Worm (Caenorhabditis elegans) whole organism, L3 larva: ENCODE measurements around the gene lron-4.

Source experiments
- R02D3.7 ChIP-seq: fragments of 150-350 bp; optimal IDR thresholded peaks from 2 replicates; lab custom pipeline; 2014; ENCODE audit warnings: missing biosample characterization, missing genetic modification characterization
- ZK546.5 ChIP-seq: sonication (generic microtip); optimal IDR thresholded peaks from 2 replicates; lab custom pipeline; 2017; ENCODE audit warnings: missing biosample characterization, missing genetic modification characterization
- aly-2 ChIP-seq: fragments of 150-350 bp; optimal IDR thresholded peaks from 2 replicates; lab custom pipeline; 2014; ENCODE audit warnings: missing biosample characterization, missing genetic modification characterization
- ama-1 ChIP-seq: fragments of 150-350 bp; optimal IDR thresholded peaks from 2 replicates; lab custom pipeline; 2018
- ceh-16 ChIP-seq: sonication (generic microtip); optimal IDR thresholded peaks from 2 replicates; lab custom pipeline; 2017; ENCODE audit warnings: missing biosample characterization, missing genetic modification characterization
- ceh-28 ChIP-seq: fragments of 150-350 bp; optimal IDR thresholded peaks from 2 replicates; lab custom pipeline; 2014; ENCODE audit warnings: missing biosample characterization, missing genetic modification reagents, missing genetic modification characterization
- ceh-9 ChIP-seq: sonication (generic microtip); optimal IDR thresholded peaks from 2 replicates; lab custom pipeline; 2018; ENCODE audit warnings: missing biosample characterization, missing genetic modification characterization
- egl-27 ChIP-seq: sonication (generic microtip); optimal IDR thresholded peaks from 4 replicates; lab custom pipeline; 2017; ENCODE audit warnings: missing biosample characterization, missing genetic modification reagents, missing genetic modification characterization
- egl-5 ChIP-seq: fragments of 150-350 bp; optimal IDR thresholded peaks from 2 replicates; lab custom pipeline; 2017; ENCODE audit warnings: missing biosample characterization, missing genetic modification reagents, missing genetic modification characterization, inconsistent platforms
- elt-1 ChIP-seq: fragments of 150-350 bp; optimal IDR thresholded peaks from 2 replicates; lab custom pipeline; 2014; ENCODE audit warnings: missing biosample characterization, missing genetic modification characterization
- elt-2 ChIP-seq: sonication (generic microtip); optimal IDR thresholded peaks from 2 replicates; lab custom pipeline; 2016; ENCODE audit warnings: missing genetic modification reagents, mild to moderate bottlenecking, missing genetic modification characterization, missing compliant biosample characterization
- elt-3 ChIP-seq, 3 experiments: fragments of 150-350 bp in 1 of 3; sonication (generic microtip) in 2 of 3; optimal IDR thresholded peaks; 2 replicates in 2 of 3; 4 replicates in 1 of 3; lab custom pipeline; 2014 to 2017; ENCODE audit warnings: missing biosample characterization in 3 of 3, missing genetic modification characterization in 3 of 3
- eor-1 ChIP-seq, 2 experiments: fragments of 150-350 bp; optimal IDR thresholded peaks; 2 replicates each; lab custom pipeline; 2014 to 2018; ENCODE audit warnings: missing biosample characterization in 2 of 2, missing genetic modification characterization in 2 of 2
- fkh-10 ChIP-seq: sonication (generic microtip); optimal IDR thresholded peaks from 2 replicates; lab custom pipeline; 2017; ENCODE audit warnings: missing biosample characterization, missing genetic modification reagents, missing genetic modification characterization
- fkh-2 ChIP-seq: fragments of 150-350 bp; optimal IDR thresholded peaks from 2 replicates; lab custom pipeline; 2014; ENCODE audit warnings: missing biosample characterization, missing genetic modification reagents, missing genetic modification characterization
- fos-1 ChIP-seq: fragments of 150-350 bp; optimal IDR thresholded peaks from 2 replicates; lab custom pipeline; 2014; ENCODE audit warnings: missing biosample characterization, missing genetic modification characterization
- hmg-11 ChIP-seq: sonication (generic microtip); optimal IDR thresholded peaks from 2 replicates; lab custom pipeline; 2016; ENCODE audit warnings: missing genetic modification characterization, missing compliant biosample characterization
- jun-1 ChIP-seq: fragments of 150-350 bp; optimal IDR thresholded peaks from 2 replicates; lab custom pipeline; 2014; ENCODE audit warnings: missing biosample characterization, missing genetic modification reagents, missing genetic modification characterization
- lin-15B ChIP-seq: fragments of 150-350 bp; optimal IDR thresholded peaks from 2 replicates; lab custom pipeline; 2014; ENCODE audit warnings: missing biosample characterization, missing genetic modification characterization
- lin-39 ChIP-seq: fragments of 150-350 bp; optimal IDR thresholded peaks from 2 replicates; lab custom pipeline; 2018; ENCODE audit warnings: missing biosample characterization, missing genetic modification reagents, missing genetic modification characterization
- lsy-12 ChIP-seq: sonication (generic microtip); optimal IDR thresholded peaks from 2 replicates; lab custom pipeline; 2016; ENCODE audit warnings: mild to moderate bottlenecking, missing genetic modification characterization, missing compliant biosample characterization
- mdl-1 ChIP-seq: fragments of 150-350 bp; optimal IDR thresholded peaks from 2 replicates; lab custom pipeline; 2014; ENCODE audit warnings: missing biosample characterization, missing genetic modification characterization
- mml-1 ChIP-seq: fragments of 150-350 bp; sonication (generic microtip); optimal IDR thresholded peaks from 3 replicates; lab custom pipeline; 2014; ENCODE audit warnings: missing biosample characterization, missing genetic modification characterization
- nfya-1 ChIP-seq: sonication (generic microtip); optimal IDR thresholded peaks from 2 replicates; lab custom pipeline; 2017; ENCODE audit warnings: missing genetic modification characterization, mild to moderate bottlenecking, missing compliant biosample characterization, antibody characterized with exemption, moderate library complexity; ENCODE audit not compliant: insufficient read depth
- nhr-12 ChIP-seq: fragments of 150-350 bp; optimal IDR thresholded peaks from 2 replicates; lab custom pipeline; 2014; ENCODE audit warnings: missing biosample characterization, missing genetic modification characterization
- nhr-23 ChIP-seq: fragments of 150-350 bp; optimal IDR thresholded peaks from 2 replicates; lab custom pipeline; 2014; ENCODE audit warnings: missing biosample characterization, missing genetic modification reagents, missing genetic modification characterization
- nhr-237 ChIP-seq: fragments of 150-350 bp; optimal IDR thresholded peaks from 2 replicates; lab custom pipeline; 2014; ENCODE audit warnings: missing biosample characterization, missing genetic modification characterization
- nhr-25 ChIP-seq: sonication (generic microtip); optimal IDR thresholded peaks from 2 replicates; lab custom pipeline; 2017; ENCODE audit warnings: missing biosample characterization, missing genetic modification characterization
- nhr-67 ChIP-seq: fragments of 150-350 bp; optimal IDR thresholded peaks from 2 replicates; lab custom pipeline; 2014; ENCODE audit warnings: missing biosample characterization, missing genetic modification characterization
- nhr-76 ChIP-seq: fragments of 150-350 bp; sonication (generic microtip); optimal IDR thresholded peaks from 5 replicates; lab custom pipeline; 2014; ENCODE audit warnings: missing biosample characterization, missing genetic modification characterization
- pha-4 ChIP-seq: fragments of 150-350 bp; optimal IDR thresholded peaks from 2 replicates; lab custom pipeline; 2014; ENCODE audit warnings: missing biosample characterization, missing genetic modification reagents, missing genetic modification characterization
- pqm-1 ChIP-seq: fragments of 150-350 bp; optimal IDR thresholded peaks from 2 replicates; lab custom pipeline; 2017; ENCODE audit warnings: missing biosample characterization, missing genetic modification characterization, inconsistent platforms
- sea-2 ChIP-seq: fragments of 150-350 bp; sonication (generic microtip); optimal IDR thresholded peaks from 4 replicates; lab custom pipeline; 2014; ENCODE audit warnings: missing biosample characterization, missing genetic modification reagents, missing genetic modification characterization
- skn-1 ChIP-seq: fragments of 150-350 bp; optimal IDR thresholded peaks from 2 replicates; lab custom pipeline; 2014; ENCODE audit warnings: missing biosample characterization, missing genetic modification characterization
- snpc-4 ChIP-seq: fragments of 150-350 bp; optimal IDR thresholded peaks from 2 replicates; lab custom pipeline; 2014; ENCODE audit warnings: missing biosample characterization, missing genetic modification characterization
- tbx-2 ChIP-seq: sonication (generic microtip); optimal IDR thresholded peaks from 2 replicates; lab custom pipeline; 2016; ENCODE audit warnings: mild to moderate bottlenecking, missing genetic modification characterization, missing compliant biosample characterization
- unc-39 ChIP-seq: sonication (generic microtip); optimal IDR thresholded peaks from 4 replicates; lab custom pipeline; 2017; ENCODE audit warnings: missing biosample characterization, missing genetic modification characterization
- unc-62 ChIP-seq: fragments of 150-350 bp; sonication (generic microtip); optimal IDR thresholded peaks from 4 replicates; lab custom pipeline; 2014; ENCODE audit warnings: missing biosample characterization, missing genetic modification reagents, missing genetic modification characterization
- zag-1 ChIP-seq: fragments of 150-350 bp; optimal IDR thresholded peaks from 2 replicates; lab custom pipeline; 2014; ENCODE audit warnings: missing biosample characterization, missing genetic modification characterization
- ztf-11 ChIP-seq: fragments of 150-350 bp; optimal IDR thresholded peaks from 2 replicates; lab custom pipeline; 2014; ENCODE audit warnings: missing biosample characterization, missing genetic modification characterization
- ztf-4 ChIP-seq: fragments of 150-350 bp; optimal IDR thresholded peaks from 2 replicates; lab custom pipeline; 2014; ENCODE audit warnings: missing biosample characterization, missing genetic modification characterization

lron-4 gene

DNA sequence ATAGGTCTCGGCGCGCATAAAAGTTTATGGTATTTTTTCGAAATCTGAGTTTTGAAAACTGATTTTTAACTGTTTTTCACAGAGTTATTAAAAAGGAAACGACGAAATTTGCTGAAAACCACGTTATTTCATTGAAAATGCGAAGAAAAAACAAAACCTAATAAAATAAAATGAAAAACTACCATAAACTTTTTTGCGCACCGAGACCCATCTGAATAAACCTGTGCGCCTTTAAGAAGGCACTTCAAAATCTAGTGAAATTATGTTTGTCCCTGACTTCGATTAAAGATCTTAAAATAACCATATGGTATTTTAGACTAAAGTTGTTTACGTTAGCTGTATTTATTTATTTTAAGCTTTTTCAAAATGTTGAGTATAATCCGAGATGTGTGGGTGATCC is 15.8 kb upstream of the lron-4 start:
- TF ChIP-seq nhr-25 (tag; lab: Kevin White, UChicago), result no peak
- TF ChIP-seq aly-2 (tag; lab: Kevin White, UChicago), result no peak
- TF ChIP-seq tbx-2 (tag; lab: Kevin White, UChicago), result no peak
- TF ChIP-seq pha-4 (tag; lab: Kevin White, UChicago), result no peak
- TF ChIP-seq mml-1 (tag; lab: Kevin White, UChicago), result no peak
- TF ChIP-seq hmg-11, result no peak
- no peak for TF ChIP-seq mdl-1 (tag; lab: Kevin White, UChicago)
- no peak for TF ChIP-seq nhr-237 (tag; lab: Kevin White, UChicago)
- no peak for TF ChIP-seq nhr-12 (tag; lab: Kevin White, UChicago)
- TF ChIP-seq lsy-12 (tag; lab: Kevin White, UChicago), result no peak
- TF ChIP-seq nhr-76 (tag; lab: Kevin White, UChicago), result no peak
- no peak for TF ChIP-seq zag-1
- TF ChIP-seq ama-1 (lab: Kevin White, UChicago), result no peak
- no peak for TF ChIP-seq egl-27 (tag; lab: Kevin White, UChicago)
- no peak for TF ChIP-seq nfya-1 (tag; lab: Kevin White, UChicago)

DNA sequence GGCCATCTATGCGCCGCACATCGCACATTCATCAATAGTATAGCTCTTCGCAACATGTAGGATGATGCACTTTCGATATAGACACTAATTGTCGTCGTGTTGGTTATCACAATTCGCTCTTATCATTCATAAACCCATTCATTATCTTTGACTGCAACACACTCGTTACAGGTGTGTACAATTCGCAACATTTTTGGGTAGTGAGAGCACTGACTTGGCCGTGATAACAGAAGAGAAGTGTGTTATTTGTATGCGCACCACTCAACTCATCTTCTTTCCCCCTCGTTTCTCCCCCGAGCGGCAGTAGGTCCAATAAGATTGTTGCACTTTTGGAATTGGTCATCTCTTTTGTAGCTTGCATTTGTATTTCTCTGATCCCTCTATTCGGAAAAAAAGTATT is 15.3 kb upstream of the lron-4 start:
- no peak for TF ChIP-seq aly-2 (tag; lab: Kevin White, UChicago)
- TF ChIP-seq elt-2, result peak; percentile 93
- no peak for TF ChIP-seq mdl-1 (tag; lab: Kevin White, UChicago)
- no peak for TF ChIP-seq ceh-28 (tag; lab: Kevin White, UChicago)
- no peak for TF ChIP-seq R02D3.7 (tag; lab: Kevin White, UChicago)
- TF ChIP-seq elt-1 (tag; lab: Kevin White, UChicago), result no peak
- no peak for TF ChIP-seq lin-15B (tag; lab: Kevin White, UChicago)
- TF ChIP-seq eor-1 (tag; optimal IDR thresholded peaks at IDR 0.05; lab: Kevin White, UChicago), result no peak
- TF ChIP-seq pqm-1, result peak; percentile 95
- TF ChIP-seq skn-1, result no peak
- peak; percentile 23 for TF ChIP-seq lin-39
- TF ChIP-seq jun-1, result peak; percentile 65
- no peak for TF ChIP-seq nhr-23
- TF ChIP-seq ama-1 (lab: Kevin White, UChicago), result no peak
- TF ChIP-seq snpc-4, result no peak
- peak; percentile 4 for TF ChIP-seq nfya-1 (tag; lab: Kevin White, UChicago)
- no peak for TF ChIP-seq ZK546.5 (tag; lab: Kevin White, UChicago)
- peak; percentile 82 for TF ChIP-seq pha-4 (tag; lab: Kevin White, UChicago)

DNA sequence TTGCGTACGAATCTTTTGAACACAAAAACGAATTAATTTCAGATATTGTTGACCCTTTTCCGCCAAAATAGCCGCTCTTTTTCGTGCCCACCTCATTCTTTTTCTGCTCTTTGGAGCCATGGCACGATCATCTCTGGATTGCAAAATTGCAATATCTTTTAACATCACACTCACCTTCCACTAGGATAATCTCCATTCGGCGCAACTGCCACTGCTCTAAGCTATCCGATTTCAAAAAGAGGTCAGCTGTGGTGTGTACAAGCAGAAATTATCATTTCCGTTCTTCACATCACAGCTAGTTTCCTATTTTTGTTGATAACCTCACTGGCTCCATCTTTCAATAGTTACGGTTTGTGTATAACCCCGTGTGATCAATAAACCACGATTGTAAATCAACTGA is 14.7 kb upstream of the lron-4 start:
- TF ChIP-seq lsy-12 (tag; lab: Kevin White, UChicago) (no peak), nfya-1 (tag; lab: Kevin White, UChicago) (no peak), mml-1 (tag; lab: Kevin White, UChicago) (no peak), ZK546.5 (tag; lab: Kevin White, UChicago) (no peak), fos-1 (tag; lab: Kevin White, UChicago) (no peak), ztf-11 (no peak), unc-62 (GFP tag; lab: Kevin White, UChicago) (no peak), pqm-1 (no peak), snpc-4 (no peak)

DNA sequence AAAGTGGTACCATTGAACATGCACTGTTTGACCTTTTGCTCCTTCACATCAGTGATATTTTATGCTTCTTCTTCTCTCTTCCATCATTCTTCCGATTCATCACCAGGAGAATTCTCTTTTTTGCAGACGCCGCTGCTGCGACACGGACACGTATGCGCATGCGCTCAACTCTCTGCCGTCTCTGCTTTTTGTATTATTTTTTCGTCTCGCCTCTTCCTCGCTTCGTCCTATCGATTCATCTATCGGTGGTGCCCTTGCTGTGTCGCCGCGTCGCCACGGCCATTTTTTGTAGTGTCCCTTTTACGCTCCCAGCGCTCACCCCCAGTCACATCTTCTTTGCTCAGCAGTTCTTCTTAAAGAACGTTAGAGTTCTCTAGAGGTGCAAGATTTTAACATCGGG is 14.2 kb upstream of the lron-4 start:
- TF ChIP-seq ztf-4 (tag; lab: Kevin White, UChicago) (no peak), unc-62 (GFP tag; lab: Kevin White, UChicago) (peak; percentile 31), egl-5 (no peak), lin-15B (tag; lab: Kevin White, UChicago) (peak; percentile 20), nhr-23 (no peak), hmg-11 (no peak), fkh-10 (GFP tag; lab: Kevin White, UChicago) (peak; percentile 30), mdl-1 (tag; lab: Kevin White, UChicago) (peak; percentile 9), nhr-67 (tag; lab: Kevin White, UChicago) (no peak), unc-39 (no peak), snpc-4 (peak; percentile 63), nfya-1 (tag; lab: Kevin White, UChicago) (peak; percentile 83), lin-39 (peak; percentile 88), sea-2 (GFP tag; lab: Kevin White, UChicago) (no peak), nhr-12 (tag; lab: Kevin White, UChicago) (no peak), egl-27 (tag; lab: Kevin White, UChicago) (no peak), pha-4 (tag; lab: Kevin White, UChicago) (peak; percentile 14), elt-2 (peak; percentile 31), ceh-9 (tag; lab: Kevin White, UChicago) (no peak), elt-3 (tag; optimal IDR thresholded peaks at IDR 0.05; lab: Kevin White, UChicago) (no peak), skn-1 (no peak), ceh-16 (tag; lab: Kevin White, UChicago) (no peak), elt-1 (tag; lab: Kevin White, UChicago) (no peak), ama-1 (lab: Kevin White, UChicago) (peak; percentile 13), nhr-237 (tag; lab: Kevin White, UChicago) (no peak), ceh-28 (tag; lab: Kevin White, UChicago) (peak; percentile 61), fkh-2 (tag; lab: Kevin White, UChicago) (no peak), pqm-1 (no peak), lsy-12 (tag; lab: Kevin White, UChicago) (peak; percentile 7), aly-2 (tag; lab: Kevin White, UChicago) (no peak)
